Fruit fly (Drosophila melanogaster) whole organism, embryonic: ENCODE data around the gene CG6511.

Experiments used
- Opbp ChIP-seq: fragments of 200-800 bp; sonication (Bioruptor generic); IDR thresholded peaks from 3 replicates; pipeline ENCODE4 v1.3.6; 2022; ENCODE audit warnings: missing biosample characterization, missing genetic modification characterization; ENCODE audit not compliant: partially characterized antibody
- Sox100B ChIP-seq: fragments of 200-800 bp; sonication (Bioruptor generic); optimal IDR thresholded peaks from 3 replicates; lab custom pipeline; 2018; ENCODE audit warnings: missing biosample characterization, mild to moderate bottlenecking, missing genetic modification characterization
- Sry-β ChIP-seq: fragments of 200-800 bp; sonication (Bioruptor generic); optimal IDR thresholded peaks from 2 replicates; lab custom pipeline; 2018; ENCODE audit warnings: missing biosample characterization, mild to moderate bottlenecking, missing genetic modification characterization, moderate library complexity

DNA sequence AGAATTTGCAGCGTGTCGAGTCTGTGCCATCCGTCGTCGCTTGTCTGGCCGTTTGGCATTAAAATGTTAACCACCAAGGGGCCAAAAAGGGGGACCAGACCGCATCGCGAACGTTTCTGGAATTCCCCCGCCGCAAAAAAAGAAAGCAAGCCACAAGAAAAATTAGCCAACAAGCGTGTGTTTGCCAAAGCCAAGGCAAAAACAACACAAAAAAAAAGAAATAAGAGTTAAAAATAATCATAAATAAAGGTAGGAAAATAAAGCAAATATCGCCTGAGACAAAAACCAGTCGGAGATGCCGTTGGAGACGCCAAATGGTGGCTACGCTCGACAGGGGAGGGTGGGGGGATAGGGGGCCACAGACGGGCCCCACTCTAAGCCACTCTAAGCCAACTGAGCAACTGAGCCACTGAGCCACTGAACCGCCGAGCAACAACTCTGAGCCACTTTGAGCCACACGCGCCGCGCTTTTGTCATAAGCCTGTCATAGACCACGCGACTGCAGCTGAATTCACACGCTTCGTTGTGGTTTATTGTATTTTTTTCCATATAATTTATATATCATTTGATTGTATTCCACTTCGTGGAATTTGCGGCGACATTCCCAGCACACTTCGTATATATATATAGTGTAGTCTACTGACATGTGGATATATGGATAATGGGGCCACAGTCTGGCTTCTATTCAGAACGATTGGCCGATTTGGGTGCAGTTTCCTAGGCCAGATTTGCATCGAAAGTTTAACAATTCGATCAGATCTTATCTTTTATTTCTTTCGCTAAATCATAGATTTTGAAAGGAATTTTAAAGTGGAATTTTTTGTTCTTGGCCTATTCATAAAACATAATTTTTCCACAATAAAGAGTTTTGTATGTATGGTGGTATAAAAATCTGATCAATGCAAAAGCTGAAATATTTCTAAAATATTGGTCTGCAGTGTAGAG, 27.3 kb upstream of the CG6511 start:
- TF ChIP-seq Sry-β (GFP tag; lab: Kevin White, UChicago) (no peak), Sox100B (GFP tag; lab: Kevin White, UChicago) (no peak), Opbp (GFP tag; lab: Robert Waterston, UW) (no peak)
